Worm (Caenorhabditis elegans) whole organism, midembryonic: ENCODE results near the gene nlp-22.

Experiments used
- T22C8.4 ChIP-seq: fragments of 200-800 bp; sonication (Bioruptor generic); IDR thresholded peaks from 2 replicates; pipeline ENCODE4 v1.3.6; 2022; ENCODE audit warnings: missing genetic modification characterization, missing compliant biosample characterization
- cog-1 ChIP-seq: sonication (generic microtip); optimal IDR thresholded peaks from 2 replicates; lab custom pipeline; 2016; ENCODE audit warnings: missing genetic modification characterization, missing compliant biosample characterization
- flt-1 ChIP-seq: fragments of 200-800 bp; sonication (Bioruptor generic); IDR thresholded peaks from 2 replicates; pipeline ENCODE4 v1.3.6; 2022; ENCODE audit warnings: missing genetic modification characterization, missing compliant biosample characterization
- klf-2 ChIP-seq: fragments of 200-800 bp; sonication (Bioruptor generic); conservative IDR thresholded peaks from 2 replicates; pipeline ENCODE4 v1.3.6; 2022; ENCODE audit warnings: missing genetic modification reagents, missing genetic modification characterization, missing compliant biosample characterization
- med-1 ChIP-seq: sonication (generic microtip); optimal IDR thresholded peaks from 2 replicates; lab custom pipeline; 2017; ENCODE audit warnings: missing genetic modification characterization, mild to moderate bottlenecking, missing compliant biosample characterization, antibody characterized with exemption, missing genetic modification reagents; ENCODE audit not compliant: insufficient read depth
- ref-1 ChIP-seq: fragments of 200-800 bp; sonication (Bioruptor generic); conservative IDR thresholded peaks from 2 replicates; pipeline ENCODE4 v1.3.6; 2022; ENCODE audit warnings: missing genetic modification reagents, missing genetic modification characterization, missing compliant biosample characterization
- tab-1 ChIP-seq: fragments of 200-800 bp; sonication (Bioruptor generic); IDR thresholded peaks from 2 replicates; pipeline ENCODE4 v1.3.6; 2022; ENCODE audit warnings: missing genetic modification characterization, missing compliant biosample characterization
- ztf-23 ChIP-seq: fragments of 200-800 bp; sonication (Bioruptor generic); IDR thresholded peaks from 2 replicates; pipeline ENCODE4 v1.3.6; 2022; ENCODE audit warnings: missing genetic modification reagents, missing genetic modification characterization, missing compliant biosample characterization
- ztf-29 ChIP-seq: fragments of 200-800 bp; sonication (Bioruptor generic); IDR thresholded peaks from 2 replicates; pipeline ENCODE4 v1.3.6; 2022; ENCODE audit warnings: missing genetic modification reagents, missing genetic modification characterization, missing compliant biosample characterization

The nlp-22 gene

DNA sequence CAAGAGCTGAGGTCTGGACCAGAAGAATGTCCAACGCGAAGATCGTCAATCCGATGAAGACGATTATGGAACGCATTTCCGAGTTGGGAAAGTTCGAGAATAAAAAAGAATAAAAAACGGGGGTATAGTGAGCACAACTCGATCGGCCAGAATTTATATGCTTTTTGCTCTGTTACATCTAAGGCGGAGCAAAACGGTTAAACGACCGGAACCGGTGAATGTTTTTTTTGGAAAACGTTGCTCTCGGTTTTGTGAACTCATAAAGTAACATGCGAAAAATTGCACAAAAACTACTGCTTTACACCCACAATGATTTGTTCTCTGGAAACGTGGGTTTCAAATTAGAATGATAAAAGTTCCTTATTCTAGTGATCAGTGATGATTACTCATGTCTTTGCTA, at the start of gene nlp-22:
TSS of gene nlp-22 (minus strand) at position 101 of the 400 bp plus-strand sequence.
- TF ChIP-seq ztf-23, result no peak
- no peak for TF ChIP-seq tab-1 (GFP tag; lab: Robert Waterston, UW)
- no peak for TF ChIP-seq klf-2 (GFP tag; lab: Robert Waterston, UW)
- no peak for TF ChIP-seq ztf-29 (GFP tag; lab: Robert Waterston, UW)
- TF ChIP-seq T22C8.4 (GFP tag; lab: Robert Waterston, UW), result no peak
- no peak for TF ChIP-seq med-1
- TF ChIP-seq flt-1, result no peak
- TF ChIP-seq cog-1 (tag; lab: Kevin White, UChicago), result no peak
- no peak for TF ChIP-seq ref-1 (GFP tag; lab: Robert Waterston, UW)

DNA sequence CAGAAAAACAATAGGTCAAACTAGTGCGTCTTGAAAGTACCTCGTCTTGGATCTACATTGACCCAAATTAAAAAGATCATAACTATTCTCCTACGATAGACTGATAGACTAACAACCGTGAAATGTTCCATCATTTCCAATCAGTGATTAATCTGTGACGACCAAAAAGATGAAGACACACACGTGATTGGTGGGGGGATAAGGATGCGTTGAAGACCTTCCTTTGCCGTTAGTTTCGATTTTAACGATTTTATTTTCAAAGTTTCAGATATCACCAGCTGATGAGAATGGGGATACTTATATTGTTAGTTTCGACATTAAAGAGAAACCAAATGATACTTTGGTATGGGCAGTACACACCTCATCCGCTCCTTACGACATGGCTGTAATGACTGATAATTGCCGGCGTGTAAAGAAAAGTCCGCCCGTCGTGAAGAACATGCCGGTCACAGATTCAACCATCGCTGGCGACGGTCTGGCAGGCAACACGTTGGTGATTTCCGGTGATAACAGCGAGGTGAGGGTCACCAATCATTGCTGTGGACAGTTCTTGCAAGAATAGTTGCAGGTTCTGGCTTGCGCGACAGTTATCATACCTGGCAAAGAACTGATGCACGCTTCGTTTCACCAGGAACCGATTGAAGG, 45.2 kb upstream of the nlp-22 start:
- TF ChIP-seq klf-2 (GFP tag; lab: Robert Waterston, UW) (no peak), T22C8.4 (GFP tag; lab: Robert Waterston, UW) (no peak), med-1 (no peak), flt-1 (no peak), tab-1 (GFP tag; lab: Robert Waterston, UW) (no peak), ztf-29 (GFP tag; lab: Robert Waterston, UW) (no peak)

DNA sequence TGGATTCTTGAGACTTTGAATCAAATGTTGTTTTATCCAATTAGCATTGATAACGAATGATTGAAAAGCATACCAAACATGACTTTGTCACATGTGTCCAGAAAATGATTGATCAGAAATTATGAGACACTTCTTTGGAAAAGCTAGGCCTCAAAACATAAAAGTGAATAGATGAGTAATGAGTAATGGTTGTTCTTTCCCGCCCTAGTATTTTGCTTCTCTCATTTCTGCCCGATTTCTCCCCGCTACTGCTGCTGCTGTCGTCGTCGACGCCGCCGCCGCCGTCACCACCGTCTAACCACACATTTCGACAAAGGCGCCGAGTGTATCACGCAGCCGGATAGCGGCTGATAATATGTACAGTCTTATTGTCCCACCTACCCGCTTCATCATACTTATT, 43.6 kb upstream of the nlp-22 start, which contains the start of gene F47G3.1:
TSS of gene F47G3.1 (plus strand) at position 301 of the 400 bp plus-strand sequence.
- no peak for TF ChIP-seq ztf-23
- TF ChIP-seq ztf-29 (GFP tag; lab: Robert Waterston, UW), result no peak

DNA sequence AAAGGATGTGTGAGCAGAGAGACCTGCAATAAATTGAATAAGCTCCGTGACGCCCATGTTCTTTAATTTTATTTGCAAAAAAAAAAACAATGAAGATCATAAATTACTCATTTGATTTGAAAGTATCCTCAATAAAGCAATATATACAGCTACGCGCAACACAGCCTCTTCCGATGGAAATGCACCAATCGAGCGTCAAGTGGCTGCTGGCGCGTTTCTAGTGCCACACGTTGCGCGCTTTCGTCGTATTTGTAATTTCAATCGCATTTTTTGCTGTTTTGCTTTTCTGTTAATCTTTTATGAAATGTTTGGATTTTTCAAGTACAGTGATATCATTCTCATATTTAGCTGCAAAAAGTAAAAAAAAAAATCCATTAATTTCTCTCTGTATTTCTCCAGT, 40.3 kb upstream of the nlp-22 start:
- TF ChIP-seq ztf-29 (GFP tag; lab: Robert Waterston, UW) (no peak), ztf-23 (no peak), ref-1 (GFP tag; lab: Robert Waterston, UW) (no peak), flt-1 (no peak), tab-1 (GFP tag; lab: Robert Waterston, UW) (no peak), klf-2 (GFP tag; lab: Robert Waterston, UW) (no peak), cog-1 (tag; lab: Kevin White, UChicago) (no peak), med-1 (no peak), T22C8.4 (GFP tag; lab: Robert Waterston, UW) (no peak)

DNA sequence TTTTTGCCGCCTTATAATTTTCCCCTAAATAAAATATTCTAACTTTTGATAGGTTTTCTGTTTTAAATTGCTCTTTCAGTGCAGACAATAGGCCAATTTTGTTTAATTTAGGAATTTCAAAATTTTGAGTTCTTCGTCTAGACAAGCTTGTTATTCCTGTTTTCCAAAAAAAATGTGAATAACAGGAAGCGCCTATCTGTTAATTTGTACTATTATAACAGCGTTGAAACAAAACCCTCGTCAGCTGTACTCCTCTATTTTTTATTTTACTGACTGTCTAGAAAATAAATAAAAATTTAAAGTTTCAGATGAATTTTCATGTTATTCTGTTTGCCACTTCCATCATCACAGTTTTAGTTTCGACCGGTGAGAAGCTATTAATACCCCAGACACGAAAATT, 39.4 kb upstream of the nlp-22 start, which contains the start of gene F47G3.4:
TSS of gene F47G3.4 (plus strand) at position 301 of the 400 bp plus-strand sequence.
- no peak for TF ChIP-seq ref-1 (GFP tag; lab: Robert Waterston, UW)
- TF ChIP-seq tab-1 (GFP tag; lab: Robert Waterston, UW), result no peak
- TF ChIP-seq cog-1 (tag; lab: Kevin White, UChicago), result no peak
- TF ChIP-seq ztf-23, result no peak
- no peak for TF ChIP-seq flt-1
- TF ChIP-seq med-1, result no peak
- no peak for TF ChIP-seq klf-2 (GFP tag; lab: Robert Waterston, UW)
- TF ChIP-seq T22C8.4 (GFP tag; lab: Robert Waterston, UW), result no peak
- TF ChIP-seq ztf-29 (GFP tag; lab: Robert Waterston, UW), result no peak

DNA sequence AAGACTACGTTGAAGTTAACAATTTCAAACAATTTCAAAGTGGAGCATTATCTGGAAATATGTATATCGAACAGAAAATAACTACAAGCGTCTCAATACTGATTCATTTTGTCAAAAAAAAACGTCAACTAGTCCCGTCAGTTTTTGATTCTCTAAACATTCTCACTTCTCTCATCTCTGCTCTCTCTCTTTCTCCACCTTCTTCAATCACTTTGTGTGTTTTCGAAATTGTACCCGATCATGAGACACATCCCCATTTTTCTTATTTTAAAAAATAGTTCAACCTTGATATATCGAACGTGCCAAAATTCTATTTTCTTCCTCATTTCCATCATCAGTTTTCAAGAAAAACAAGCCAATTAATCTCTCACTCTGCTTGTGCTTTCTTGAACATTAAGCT, 38.9 kb upstream of the nlp-22 start:
- TF ChIP-seq T22C8.4 (GFP tag; lab: Robert Waterston, UW) (no peak), tab-1 (GFP tag; lab: Robert Waterston, UW) (no peak), klf-2 (GFP tag; lab: Robert Waterston, UW) (no peak), ref-1 (GFP tag; lab: Robert Waterston, UW) (no peak), flt-1 (no peak), med-1 (no peak), cog-1 (tag; lab: Kevin White, UChicago) (no peak), ztf-29 (GFP tag; lab: Robert Waterston, UW) (no peak), ztf-23 (no peak)

DNA sequence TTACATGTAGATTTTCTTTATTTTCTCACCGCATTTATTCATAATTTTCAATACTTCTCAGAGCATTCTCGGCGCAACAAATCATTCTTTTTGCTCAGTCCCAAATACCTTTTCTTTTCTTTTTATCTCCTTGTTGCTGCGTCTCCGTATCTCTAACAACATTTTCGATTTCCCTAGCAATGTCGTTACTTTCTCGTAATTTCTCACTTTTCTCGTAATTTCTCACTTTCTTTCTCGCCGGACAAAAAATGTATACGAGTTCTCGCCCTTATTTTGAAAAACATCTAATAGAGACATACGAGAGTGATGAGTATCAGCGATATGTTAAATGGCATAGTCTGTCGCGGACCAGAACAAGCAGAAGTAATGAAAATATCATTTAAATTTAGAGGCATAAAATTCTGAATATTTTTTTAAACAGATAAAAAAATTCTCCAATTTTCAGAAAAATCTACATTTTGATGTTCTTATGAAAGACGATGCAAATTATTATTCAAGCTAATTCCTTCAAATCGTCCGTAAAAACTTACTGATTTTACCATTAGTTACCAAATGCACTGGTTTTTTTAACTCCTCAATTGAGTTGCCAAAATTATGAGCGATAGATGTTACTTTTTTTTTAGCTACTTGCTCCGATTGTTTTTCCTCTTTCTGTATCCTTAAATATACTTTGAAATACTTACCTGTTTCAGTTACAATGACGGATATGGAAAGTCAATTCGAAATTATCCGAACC, 33.6 kb upstream of the nlp-22 start, which contains the start of gene F47G3.3:
TSS of gene F47G3.3 (plus strand) at position 686 of the 736 bp plus-strand sequence.
- no peak for TF ChIP-seq klf-2 (GFP tag; lab: Robert Waterston, UW)
- no peak for TF ChIP-seq tab-1 (GFP tag; lab: Robert Waterston, UW)
- TF ChIP-seq cog-1 (tag; lab: Kevin White, UChicago), result no peak
- no peak for TF ChIP-seq ref-1 (GFP tag; lab: Robert Waterston, UW)
- no peak for TF ChIP-seq flt-1
- TF ChIP-seq ztf-29 (GFP tag; lab: Robert Waterston, UW), result no peak
- no peak for TF ChIP-seq med-1
- TF ChIP-seq T22C8.4 (GFP tag; lab: Robert Waterston, UW), result no peak
- no peak for TF ChIP-seq ztf-23

DNA sequence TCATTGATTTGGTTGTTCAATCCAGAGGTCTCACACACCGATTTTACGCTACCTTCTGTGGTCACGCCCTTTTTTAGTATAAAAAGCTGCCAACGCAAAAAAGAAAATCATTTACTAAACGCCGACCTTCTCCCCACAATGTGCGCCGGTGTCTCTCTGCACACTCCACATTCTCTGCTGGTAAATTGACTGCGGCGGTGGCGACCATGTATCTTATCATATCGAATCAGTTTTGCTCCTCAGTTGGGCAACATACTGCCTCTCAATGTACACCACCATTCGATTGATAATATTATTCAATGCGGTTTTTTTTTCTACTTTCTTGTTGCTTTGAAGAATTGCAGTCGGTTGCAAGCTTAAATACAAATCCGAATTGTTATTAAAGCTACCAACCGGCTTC, 30.2 kb upstream of the nlp-22 start:
- TF ChIP-seq klf-2 (GFP tag; lab: Robert Waterston, UW), result no peak

DNA sequence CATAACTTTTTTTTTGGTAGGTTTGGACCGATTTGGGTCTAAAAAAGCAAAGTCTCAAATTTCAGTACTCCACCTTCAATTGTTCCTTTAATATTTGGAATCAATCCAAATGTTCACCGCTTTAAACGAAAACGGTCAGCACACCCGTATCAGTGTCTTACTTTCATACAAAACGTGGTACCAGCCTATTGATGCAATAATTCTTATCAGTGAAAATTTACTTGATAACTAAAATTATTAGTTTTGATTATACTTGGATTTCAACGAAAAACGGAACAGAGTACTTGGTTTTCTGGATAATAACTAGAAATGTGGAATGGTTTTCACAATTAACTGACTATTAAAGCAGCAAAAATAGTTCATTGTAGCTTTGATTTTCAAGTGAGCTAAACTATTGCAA, 28.8 kb upstream of the nlp-22 start:
- TF ChIP-seq ztf-29 (GFP tag; lab: Robert Waterston, UW) (no peak), ztf-23 (no peak), med-1 (no peak), flt-1 (no peak), klf-2 (GFP tag; lab: Robert Waterston, UW) (no peak), cog-1 (tag; lab: Kevin White, UChicago) (no peak), ref-1 (GFP tag; lab: Robert Waterston, UW) (no peak), tab-1 (GFP tag; lab: Robert Waterston, UW) (no peak), T22C8.4 (GFP tag; lab: Robert Waterston, UW) (no peak)

DNA sequence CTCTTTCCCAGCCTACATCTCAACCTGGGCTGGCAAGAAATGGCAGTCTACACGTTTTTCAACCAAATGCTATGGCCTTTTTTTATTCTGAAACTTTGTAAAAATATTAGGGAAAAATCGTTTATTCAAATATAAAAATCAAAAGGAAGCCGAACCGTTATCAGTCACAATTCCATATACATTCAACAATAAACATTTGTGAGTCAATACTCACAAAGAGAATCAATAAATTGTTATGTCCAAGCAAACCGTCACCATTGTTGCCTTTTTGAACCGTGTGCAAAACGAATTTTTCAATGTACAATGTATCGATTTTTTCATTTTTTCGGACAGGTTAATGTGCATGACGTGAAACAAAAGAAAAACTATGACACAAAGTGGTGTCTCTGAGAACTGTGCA, 27.2 kb upstream of the nlp-22 start:
- TF ChIP-seq ztf-29 (GFP tag; lab: Robert Waterston, UW) (no peak), T22C8.4 (GFP tag; lab: Robert Waterston, UW) (no peak), klf-2 (GFP tag; lab: Robert Waterston, UW) (no peak)
